Worm (Caenorhabditis elegans) whole organism, midembryonic: ENCODE results near the gene B0001.8.
A peak's percentile ranks its signal among the peaks of the same experiment; 100 is the strongest.
"Not testable (repeated sequence)": the region's sequence is repeated elsewhere in the genome, so short reads cannot be mapped to it uniquely, and the experiment has no call there.

ENCODE experiments used
- T22C8.4 ChIP-seq: fragments of 200-800 bp; sonication (Bioruptor generic); IDR thresholded peaks from 2 replicates; pipeline ENCODE4 v1.3.6; 2022; ENCODE audit warnings: missing genetic modification characterization, missing compliant biosample characterization
- cog-1 ChIP-seq: sonication (generic microtip); optimal IDR thresholded peaks from 2 replicates; lab custom pipeline; 2016; ENCODE audit warnings: missing genetic modification characterization, missing compliant biosample characterization
- flt-1 ChIP-seq: fragments of 200-800 bp; sonication (Bioruptor generic); IDR thresholded peaks from 2 replicates; pipeline ENCODE4 v1.3.6; 2022; ENCODE audit warnings: missing genetic modification characterization, missing compliant biosample characterization
- klf-2 ChIP-seq: fragments of 200-800 bp; sonication (Bioruptor generic); conservative IDR thresholded peaks from 2 replicates; pipeline ENCODE4 v1.3.6; 2022; ENCODE audit warnings: missing genetic modification reagents, missing genetic modification characterization, missing compliant biosample characterization
- med-1 ChIP-seq: sonication (generic microtip); optimal IDR thresholded peaks from 2 replicates; lab custom pipeline; 2017; ENCODE audit warnings: missing genetic modification characterization, mild to moderate bottlenecking, missing compliant biosample characterization, antibody characterized with exemption, missing genetic modification reagents; ENCODE audit not compliant: insufficient read depth
- ref-1 ChIP-seq: fragments of 200-800 bp; sonication (Bioruptor generic); conservative IDR thresholded peaks from 2 replicates; pipeline ENCODE4 v1.3.6; 2022; ENCODE audit warnings: missing genetic modification reagents, missing genetic modification characterization, missing compliant biosample characterization
- tab-1 ChIP-seq: fragments of 200-800 bp; sonication (Bioruptor generic); IDR thresholded peaks from 2 replicates; pipeline ENCODE4 v1.3.6; 2022; ENCODE audit warnings: missing genetic modification characterization, missing compliant biosample characterization
- ztf-23 ChIP-seq: fragments of 200-800 bp; sonication (Bioruptor generic); IDR thresholded peaks from 2 replicates; pipeline ENCODE4 v1.3.6; 2022; ENCODE audit warnings: missing genetic modification reagents, missing genetic modification characterization, missing compliant biosample characterization
- ztf-29 ChIP-seq: fragments of 200-800 bp; sonication (Bioruptor generic); IDR thresholded peaks from 2 replicates; pipeline ENCODE4 v1.3.6; 2022; ENCODE audit warnings: missing genetic modification reagents, missing genetic modification characterization, missing compliant biosample characterization

B0001.8 gene

ce11 chrIV:12140959-12141358 is at the start of gene B0001.8:
Gene B0001.8 (minus strand): TSS chrIV:12141059.
- TF ChIP-seq ztf-29 (GFP tag; lab: Robert Waterston, UW) (no peak), ref-1 (GFP tag; lab: Robert Waterston, UW) (no peak), T22C8.4 (GFP tag; lab: Robert Waterston, UW) (no peak), cog-1 (tag; lab: Kevin White, UChicago) (no peak), tab-1 (GFP tag; lab: Robert Waterston, UW) (no peak), med-1 (no peak), ztf-23 (no peak), flt-1 (GFP tag; lab: Robert Waterston, UW) (no peak), klf-2 (GFP tag; lab: Robert Waterston, UW) (no peak)

ce11 chrIV:12178235-12178634 is 37.4 kb upstream of the B0001.8 start, which contains the start of gene nlr-1:
Gene nlr-1 (minus strand): TSS chrIV:12178335.
- not testable (repeated sequence) for TF ChIP-seq ref-1, flt-1, T22C8.4 (GFP tag; lab: Robert Waterston, UW)

- TF ChIP-seq cog-1 (tag; lab: Kevin White, UChicago) (no peak), T22C8.4 (GFP tag; lab: Robert Waterston, UW) (no peak), tab-1 (GFP tag; lab: Robert Waterston, UW) (no peak), ztf-23 (no peak), ref-1 (GFP tag; lab: Robert Waterston, UW) (no peak), flt-1 (GFP tag; lab: Robert Waterston, UW) (no peak), ztf-29 (GFP tag; lab: Robert Waterston, UW) (no peak), med-1 (no peak), klf-2 (GFP tag; lab: Robert Waterston, UW) (no peak)
These were observed 27.1 kb upstream of the B0001.8 start, which contains the start of gene F20B10.3 for ce11 chrIV:12167944-12168343. Gene F20B10.3 (plus strand): TSS chrIV:12168244.

ce11 chrIV:12165432-12166078 is 24.7 kb upstream of the B0001.8 start:
- TF ChIP-seq T22C8.4 (GFP tag; lab: Robert Waterston, UW): no peak
- no peak for TF ChIP-seq ztf-29 (GFP tag; lab: Robert Waterston, UW)
- no peak for TF ChIP-seq klf-2 (GFP tag; lab: Robert Waterston, UW)
- TF ChIP-seq tab-1 (GFP tag; lab: Robert Waterston, UW): no peak
- no peak for TF ChIP-seq med-1
- TF ChIP-seq cog-1 (tag; lab: Kevin White, UChicago): no peak
- no peak for TF ChIP-seq ref-1 (GFP tag; lab: Robert Waterston, UW)
- no peak for TF ChIP-seq flt-1 (GFP tag; lab: Robert Waterston, UW)
- TF ChIP-seq ztf-23: no peak

- TF ChIP-seq ref-1 (GFP tag; lab: Robert Waterston, UW) (no peak), flt-1 (GFP tag; lab: Robert Waterston, UW) (no peak), tab-1 (GFP tag; lab: Robert Waterston, UW) (no peak), klf-2 (GFP tag; lab: Robert Waterston, UW) (no peak)
These were observed 21.9 kb upstream of the B0001.8 start for ce11 chrIV:12162732-12163131.

ce11 chrIV:12160421-12160820 is 19.6 kb upstream of the B0001.8 start:
- no peak for TF ChIP-seq ref-1 (GFP tag; lab: Robert Waterston, UW)
- TF ChIP-seq flt-1 (GFP tag; lab: Robert Waterston, UW): no peak
- no peak for TF ChIP-seq med-1
- no peak for TF ChIP-seq cog-1 (tag; lab: Kevin White, UChicago)
- no peak for TF ChIP-seq ztf-29 (GFP tag; lab: Robert Waterston, UW)
- TF ChIP-seq ztf-23: no peak
- TF ChIP-seq klf-2 (GFP tag; lab: Robert Waterston, UW): no peak
- TF ChIP-seq T22C8.4 (GFP tag; lab: Robert Waterston, UW): no peak
- TF ChIP-seq tab-1 (GFP tag; lab: Robert Waterston, UW): no peak

ce11 chrIV:12157915-12158314 is 17.1 kb upstream of the B0001.8 start:
- no peak for TF ChIP-seq med-1
- no peak for TF ChIP-seq klf-2 (GFP tag; lab: Robert Waterston, UW)
- no peak for TF ChIP-seq ztf-29 (GFP tag; lab: Robert Waterston, UW)
- TF ChIP-seq tab-1 (GFP tag; lab: Robert Waterston, UW): 0 out of 2 replicates have a peak, but pooled peaks have one; percentile 7
- TF ChIP-seq cog-1 (tag; lab: Kevin White, UChicago): peak; percentile 41
- 0 out of 2 replicates have a peak, but pooled peaks have one; percentile 23 for TF ChIP-seq flt-1 (GFP tag; lab: Robert Waterston, UW)
- peak; percentile 66 for TF ChIP-seq T22C8.4 (GFP tag; lab: Robert Waterston, UW)
- TF ChIP-seq ztf-23: no peak

ce11 chrIV:12156642-12157233 is 15.9 kb upstream of the B0001.8 start, which contains the start of gene eri-12:
Gene eri-12 (plus strand): TSS chrIV:12156838.
- no peak for TF ChIP-seq ztf-23
- no peak for TF ChIP-seq tab-1 (GFP tag; lab: Robert Waterston, UW)
- TF ChIP-seq med-1: no peak
- no peak for TF ChIP-seq ref-1 (GFP tag; lab: Robert Waterston, UW)
- TF ChIP-seq T22C8.4 (GFP tag; lab: Robert Waterston, UW): 0 out of 2 replicates have a peak, but pooled peaks have one; percentile 18
- TF ChIP-seq flt-1 (GFP tag; lab: Robert Waterston, UW): no peak

ce11 chrIV:12155819-12156218 is 15.0 kb upstream of the B0001.8 start:
- TF ChIP-seq flt-1 (GFP tag; lab: Robert Waterston, UW): peak; percentile 89
